Fruit fly (Drosophila melanogaster): Measurements from ENCODE around the gene PIG-Q.

DNA sequence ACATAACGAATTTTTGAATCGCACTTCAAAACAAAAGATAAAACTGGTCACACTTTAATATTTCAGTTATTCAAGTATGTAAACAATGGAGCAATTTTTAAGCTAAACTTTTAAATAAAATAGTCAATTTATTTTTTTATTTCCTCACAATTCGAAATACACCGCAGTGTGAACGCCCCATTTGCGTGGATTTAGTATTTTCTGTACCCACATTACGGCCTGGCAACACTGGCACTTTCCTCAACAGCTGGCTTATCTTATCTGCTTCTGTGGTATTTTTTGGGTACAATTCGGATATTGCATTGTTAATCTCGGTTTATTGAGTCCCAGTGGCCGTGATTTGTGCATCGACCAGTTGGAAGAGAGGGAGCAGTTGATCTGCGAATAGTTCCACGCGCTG lies 8.9 kb upstream of the PIG-Q start, which contains the start of gene sl:
- TF ChIP-seq jim (GFP tag; optimal IDR thresholded peaks at IDR 0.05): no peak
- TF ChIP-seq h (GFP tag; optimal IDR thresholded peaks at IDR 0.05): no peak
- TF ChIP-seq CG32264 (GFP tag; optimal IDR thresholded peaks at IDR 0.05): no peak
- TF ChIP-seq pan (optimal IDR thresholded peaks at IDR 0.05): no peak
- no peak for TF ChIP-seq Jra (GFP tag; optimal IDR thresholded peaks at IDR 0.05)
- no peak for TF ChIP-seq Dfd (GFP tag; optimal IDR thresholded peaks at IDR 0.05)
- no peak for TF ChIP-seq lola (GFP tag; optimal IDR thresholded peaks at IDR 0.05)
